Worm (Caenorhabditis elegans): ENCODE measurements around the gene C45H4.21.
"Not testable (repeated sequence)": the region's sequence is repeated elsewhere in the genome, so short reads cannot be mapped to it uniquely, and the experiment has no call there.

Gene C45H4.21

ce11 chrV:2156830-2157229, 7.5 kb upstream of the C45H4.21 start, which contains the start of gene srbc-22:
TSS of gene srbc-22 (plus strand) at chrV:2157130.
- TF ChIP-seq W03F9.2 (tag; optimal IDR thresholded peaks at IDR 0.05) (no peak), him-1 (tag; optimal IDR thresholded peaks at IDR 0.05) (no peak), dao-5 (tag; optimal IDR thresholded peaks at IDR 0.05) (no peak)

- no peak for TF ChIP-seq W03F9.2 (tag; optimal IDR thresholded peaks at IDR 0.05)
- TF ChIP-seq him-1 (tag; optimal IDR thresholded peaks at IDR 0.05), result no peak
- TF ChIP-seq dao-5 (tag; optimal IDR thresholded peaks at IDR 0.05), result no peak
Observed at ce11 chrV:2155232-2155631, 5.9 kb upstream of the C45H4.21 start, which contains the start of gene srbc-21. TSS of gene srbc-21 (plus strand) at chrV:2155532.

- TF ChIP-seq W03F9.2 (tag; optimal IDR thresholded peaks at IDR 0.05) (no peak), him-1 (tag; optimal IDR thresholded peaks at IDR 0.05) (no peak), dao-5 (tag; optimal IDR thresholded peaks at IDR 0.05) (no peak)
Observed at ce11 chrV:2153274-2153673, 3.9 kb upstream of the C45H4.21 start, which contains the start of gene srbc-23. TSS of gene srbc-23 (plus strand) at chrV:2153574.

- TF ChIP-seq dao-5 (tag; optimal IDR thresholded peaks at IDR 0.05) (no peak), W03F9.2 (tag; optimal IDR thresholded peaks at IDR 0.05) (no peak), him-1 (tag; optimal IDR thresholded peaks at IDR 0.05) (no peak)
Observed at ce11 chrV:2151458-2151857, 2.1 kb upstream of the C45H4.21 start, which contains the start of gene srbc-24. TSS of gene srbc-24 (plus strand) at chrV:2151758.

ce11 chrV:2150876-2151275, 1.5 kb upstream of the C45H4.21 start, which contains the start of gene C45H4.13:
TSS of gene C45H4.13 (minus strand) at chrV:2150976.
- TF ChIP-seq dao-5 (tag; optimal IDR thresholded peaks at IDR 0.05) (no peak), W03F9.2 (tag; optimal IDR thresholded peaks at IDR 0.05) (no peak)

ce11 chrV:2146795-2147194, 2.5 kb downstream of the C45H4.21 start, which contains the start of gene srbc-20:
TSS of gene srbc-20 (plus strand) at chrV:2147095.
- TF ChIP-seq dao-5 (tag; optimal IDR thresholded peaks at IDR 0.05), result no peak
- no peak for TF ChIP-seq him-1 (tag; optimal IDR thresholded peaks at IDR 0.05)
- no peak for TF ChIP-seq W03F9.2 (tag; optimal IDR thresholded peaks at IDR 0.05)

ce11 chrV:2146044-2146443, 3.3 kb downstream of the C45H4.21 start, which contains the start of gene str-52:
TSS of gene str-52 (minus strand) at chrV:2146144.
- TF ChIP-seq W03F9.2 (tag; optimal IDR thresholded peaks at IDR 0.05), result no peak
- TF ChIP-seq him-1 (tag; optimal IDR thresholded peaks at IDR 0.05), result no peak
- no peak for TF ChIP-seq dao-5 (tag; optimal IDR thresholded peaks at IDR 0.05)

- not testable (repeated sequence) for TF ChIP-seq dao-5, W03F9.2, him-1 (tag; optimal IDR thresholded peaks at IDR 0.05)
Observed at ce11 chrV:2144408-2144807, 4.9 kb downstream of the C45H4.21 start, which contains the start of gene F22F7.12. TSS of gene F22F7.12 (minus strand) at chrV:2144508.

ce11 chrV:2139918-2140317, 9.4 kb downstream of the C45H4.21 start, which contains the start of gene F22F7.7:
TSS of gene F22F7.7 (minus strand) at chrV:2140042.
- TF ChIP-seq W03F9.2 (tag; optimal IDR thresholded peaks at IDR 0.05), result no peak
- no peak for TF ChIP-seq him-1 (tag; optimal IDR thresholded peaks at IDR 0.05)
- no peak for TF ChIP-seq dao-5 (tag; optimal IDR thresholded peaks at IDR 0.05)

- TF ChIP-seq him-1 (tag; optimal IDR thresholded peaks at IDR 0.05) (peak; percentile 23), W03F9.2 (tag; optimal IDR thresholded peaks at IDR 0.05) (no peak)
Observed at ce11 chrV:2138287-2138686, 11.0 kb downstream of the C45H4.21 start.

ce11 chrV:2137010-2137409, 12.3 kb downstream of the C45H4.21 start:
- TF ChIP-seq dao-5 (tag; optimal IDR thresholded peaks at IDR 0.05) (no peak), W03F9.2 (tag; optimal IDR thresholded peaks at IDR 0.05) (no peak), him-1 (tag; optimal IDR thresholded peaks at IDR 0.05) (no peak)

ce11 chrV:2135323-2135722, 14.0 kb downstream of the C45H4.21 start:
- peak; percentile 42 for TF ChIP-seq him-1 (tag; optimal IDR thresholded peaks at IDR 0.05)
- no peak for TF ChIP-seq dao-5 (tag; optimal IDR thresholded peaks at IDR 0.05)
- no peak for TF ChIP-seq W03F9.2 (tag; optimal IDR thresholded peaks at IDR 0.05)

- TF ChIP-seq W03F9.2 (tag; optimal IDR thresholded peaks at IDR 0.05) (no peak), him-1 (tag; optimal IDR thresholded peaks at IDR 0.05) (no peak), dao-5 (tag; optimal IDR thresholded peaks at IDR 0.05) (no peak)
Observed at ce11 chrV:2134340-2134739, 15.0 kb downstream of the C45H4.21 start.

- TF ChIP-seq him-1 (tag; optimal IDR thresholded peaks at IDR 0.05), result peak; percentile 86
- no peak for TF ChIP-seq dao-5 (tag; optimal IDR thresholded peaks at IDR 0.05)
- TF ChIP-seq W03F9.2 (tag; optimal IDR thresholded peaks at IDR 0.05), result no peak
Observed at ce11 chrV:2133512-2133911, 15.8 kb downstream of the C45H4.21 start.

ce11 chrV:2132675-2133074, 16.7 kb downstream of the C45H4.21 start:
- no peak for TF ChIP-seq dao-5 (tag; optimal IDR thresholded peaks at IDR 0.05)
- no peak for TF ChIP-seq him-1 (tag; optimal IDR thresholded peaks at IDR 0.05)
- TF ChIP-seq W03F9.2 (tag; optimal IDR thresholded peaks at IDR 0.05), result no peak

All from whole organism, L4/young adult.